Worm (Caenorhabditis elegans) whole organism, young adult: ENCODE results near the gene cone-1.

Experiments used
- B0019.2 ChIP-seq: fragments of 200-800 bp; sonication (Bioruptor generic); conservative IDR thresholded peaks from 2 replicates; pipeline ENCODE4 v1.3.6; 2022; ENCODE audit warnings: missing genetic modification reagents, missing genetic modification characterization, missing compliant biosample characterization
- D2030.7 ChIP-seq: fragments of 200-800 bp; sonication (Bioruptor generic); IDR thresholded peaks from 2 replicates; pipeline ENCODE4 v1.3.6; 2022; ENCODE audit warnings: missing genetic modification reagents, missing genetic modification characterization, missing compliant biosample characterization
- F33H1.4 ChIP-seq: fragments of 200-800 bp; sonication (Bioruptor generic); IDR thresholded peaks from 2 replicates; pipeline ENCODE4 v1.3.6; 2022; ENCODE audit warnings: missing genetic modification reagents, missing genetic modification characterization, missing compliant biosample characterization
- F39B2.1 ChIP-seq: fragments of 200-800 bp; sonication (Bioruptor generic); IDR thresholded peaks from 2 replicates; pipeline ENCODE4 v1.3.6; 2022; ENCODE audit warnings: missing genetic modification reagents, missing genetic modification characterization, missing compliant biosample characterization
- K11D2.4 ChIP-seq: fragments of 200-800 bp; sonication (Bioruptor generic); IDR thresholded peaks from 2 replicates; pipeline ENCODE4 v1.3.6; 2022; ENCODE audit warnings: missing genetic modification reagents, missing genetic modification characterization, missing compliant biosample characterization
- Y53F4B.3 ChIP-seq: fragments of 200-800 bp; sonication (Bioruptor generic); IDR thresholded peaks from 2 replicates; pipeline ENCODE4 v1.3.6; 2022; ENCODE audit warnings: missing genetic modification reagents, missing genetic modification characterization, missing compliant biosample characterization
- Y53G8AR.9 ChIP-seq: fragments of 200-800 bp; sonication (Bioruptor generic); conservative IDR thresholded peaks from 2 replicates; pipeline ENCODE4 v1.3.6; 2022; ENCODE audit warnings: missing genetic modification reagents, missing genetic modification characterization, missing compliant biosample characterization
- Y56A3A.18 ChIP-seq: fragments of 200-800 bp; sonication (Bioruptor generic); IDR thresholded peaks from 2 replicates; pipeline ENCODE4 v1.3.6; 2022; ENCODE audit warnings: missing genetic modification reagents, missing genetic modification characterization, missing compliant biosample characterization
- Y95B8A.8 ChIP-seq: fragments of 200-800 bp; sonication (Bioruptor generic); IDR thresholded peaks from 2 replicates; pipeline ENCODE4 v1.3.6; 2022; ENCODE audit warnings: missing genetic modification reagents, missing genetic modification characterization, missing compliant biosample characterization
- attf-3 ChIP-seq: fragments of 200-800 bp; sonication (Bioruptor generic); conservative IDR thresholded peaks from 2 replicates; pipeline ENCODE4 v1.3.6; 2022; ENCODE audit warnings: missing genetic modification reagents, missing genetic modification characterization, missing compliant biosample characterization
- attf-6 ChIP-seq: fragments of 200-800 bp; sonication (Bioruptor generic); IDR thresholded peaks from 2 replicates; pipeline ENCODE4 v1.3.6; 2022; ENCODE audit warnings: missing genetic modification reagents, missing genetic modification characterization, missing compliant biosample characterization
- bed-1 ChIP-seq: fragments of 200-800 bp; sonication (Bioruptor generic); IDR thresholded peaks from 2 replicates; pipeline ENCODE4 v1.3.6; 2022; ENCODE audit warnings: missing genetic modification reagents, missing genetic modification characterization, missing compliant biosample characterization
- cebp-2 ChIP-seq: fragments of 200-800 bp; sonication (Bioruptor generic); IDR thresholded peaks from 2 replicates; pipeline ENCODE4 v1.3.6; 2022; ENCODE audit warnings: missing genetic modification characterization, missing compliant biosample characterization
- ceh-100 ChIP-seq: fragments of 200-800 bp; sonication (Bioruptor generic); IDR thresholded peaks from 2 replicates; pipeline ENCODE4 v1.3.6; 2022; ENCODE audit warnings: missing genetic modification reagents, missing genetic modification characterization, missing compliant biosample characterization
- ceh-40 ChIP-seq: fragments of 200-800 bp; sonication (Bioruptor generic); IDR thresholded peaks from 2 replicates; pipeline ENCODE4 v1.3.6; 2022; ENCODE audit warnings: missing genetic modification characterization, missing compliant biosample characterization
- ceh-58 ChIP-seq: fragments of 200-800 bp; sonication (Bioruptor generic); IDR thresholded peaks from 2 replicates; pipeline ENCODE4 v1.3.6; 2022; ENCODE audit warnings: missing genetic modification characterization, missing compliant biosample characterization
- ceh-91 ChIP-seq: fragments of 200-800 bp; sonication (Bioruptor generic); IDR thresholded peaks from 2 replicates; pipeline ENCODE4 v1.3.6; 2022; ENCODE audit warnings: missing genetic modification reagents, missing genetic modification characterization, missing compliant biosample characterization
- egl-18 ChIP-seq: fragments of 200-800 bp; sonication (Bioruptor generic); IDR thresholded peaks from 2 replicates; pipeline ENCODE4 v1.3.6; 2022; ENCODE audit warnings: missing genetic modification reagents, missing genetic modification characterization, missing compliant biosample characterization
- egrh-3 ChIP-seq: fragments of 200-800 bp; sonication (Bioruptor generic); IDR thresholded peaks from 2 replicates; pipeline ENCODE4 v1.3.6; 2022; ENCODE audit warnings: missing genetic modification reagents, missing genetic modification characterization, missing compliant biosample characterization
- hmg-1.2 ChIP-seq: fragments of 200-800 bp; sonication (Bioruptor generic); IDR thresholded peaks from 2 replicates; pipeline ENCODE4 v1.3.6; 2022; ENCODE audit warnings: missing genetic modification reagents, missing genetic modification characterization, missing compliant biosample characterization
- hmg-20 ChIP-seq: fragments of 200-800 bp; sonication (Bioruptor generic); IDR thresholded peaks from 2 replicates; pipeline ENCODE4 v1.3.6; 2022; ENCODE audit warnings: missing genetic modification reagents, missing genetic modification characterization, missing compliant biosample characterization
- hsf-1 ChIP-seq: fragments of 200-800 bp; sonication (Bioruptor generic); IDR thresholded peaks from 2 replicates; pipeline ENCODE4 v1.3.6; 2022; ENCODE audit warnings: missing genetic modification reagents, missing genetic modification characterization, missing compliant biosample characterization
- lag-1 ChIP-seq: fragments of 200-800 bp; sonication (Bioruptor generic); IDR thresholded peaks from 2 replicates; pipeline ENCODE4 v1.3.6; 2022; ENCODE audit warnings: missing genetic modification reagents, missing genetic modification characterization, missing compliant biosample characterization
- let-526 ChIP-seq: fragments of 200-800 bp; sonication (Bioruptor generic); IDR thresholded peaks from 2 replicates; pipeline ENCODE4 v1.3.6; 2022; ENCODE audit warnings: missing genetic modification reagents, missing genetic modification characterization, missing compliant biosample characterization
- lin-26 ChIP-seq: fragments of 200-800 bp; sonication (Bioruptor generic); IDR thresholded peaks from 2 replicates; pipeline ENCODE4 v1.3.6; 2022; ENCODE audit warnings: missing genetic modification reagents, missing genetic modification characterization, missing compliant biosample characterization
- madf-3 ChIP-seq: fragments of 200-800 bp; sonication (Bioruptor generic); IDR thresholded peaks from 2 replicates; pipeline ENCODE4 v1.3.6; 2022; ENCODE audit warnings: missing genetic modification reagents, missing genetic modification characterization, missing compliant biosample characterization
- madf-6 ChIP-seq: fragments of 200-800 bp; sonication (Bioruptor generic); IDR thresholded peaks from 2 replicates; pipeline ENCODE4 v1.3.6; 2022; ENCODE audit warnings: missing genetic modification reagents, missing genetic modification characterization, missing compliant biosample characterization
- madf-8 ChIP-seq: fragments of 200-800 bp; sonication (Bioruptor generic); conservative IDR thresholded peaks from 2 replicates; pipeline ENCODE4 v1.3.6; 2022; ENCODE audit warnings: missing genetic modification reagents, missing genetic modification characterization, missing compliant biosample characterization
- nfya-2 ChIP-seq: fragments of 200-800 bp; sonication (Bioruptor generic); IDR thresholded peaks from 2 replicates; pipeline ENCODE4 v1.3.6; 2022; ENCODE audit warnings: missing genetic modification reagents, missing genetic modification characterization, missing compliant biosample characterization
- nhr-120 ChIP-seq: fragments of 200-800 bp; sonication (Bioruptor generic); IDR thresholded peaks from 2 replicates; pipeline ENCODE4 v1.3.6; 2022; ENCODE audit warnings: missing genetic modification characterization, missing compliant biosample characterization
- rcor-1 ChIP-seq: fragments of 200-800 bp; sonication (Bioruptor generic); IDR thresholded peaks from 2 replicates; pipeline ENCODE4 v1.3.6; 2022; ENCODE audit warnings: missing genetic modification reagents, missing genetic modification characterization, missing compliant biosample characterization
- ztf-25 ChIP-seq: fragments of 200-800 bp; sonication (Bioruptor generic); IDR thresholded peaks from 2 replicates; pipeline ENCODE4 v1.3.6; 2022; ENCODE audit warnings: missing genetic modification reagents, missing genetic modification characterization, missing compliant biosample characterization
- ztf-6 ChIP-seq: fragments of 200-800 bp; sonication (Bioruptor generic); IDR thresholded peaks from 2 replicates; pipeline ENCODE4 v1.3.6; 2022; ENCODE audit warnings: missing genetic modification reagents, missing genetic modification characterization, missing compliant biosample characterization

Gene cone-1

DNA sequence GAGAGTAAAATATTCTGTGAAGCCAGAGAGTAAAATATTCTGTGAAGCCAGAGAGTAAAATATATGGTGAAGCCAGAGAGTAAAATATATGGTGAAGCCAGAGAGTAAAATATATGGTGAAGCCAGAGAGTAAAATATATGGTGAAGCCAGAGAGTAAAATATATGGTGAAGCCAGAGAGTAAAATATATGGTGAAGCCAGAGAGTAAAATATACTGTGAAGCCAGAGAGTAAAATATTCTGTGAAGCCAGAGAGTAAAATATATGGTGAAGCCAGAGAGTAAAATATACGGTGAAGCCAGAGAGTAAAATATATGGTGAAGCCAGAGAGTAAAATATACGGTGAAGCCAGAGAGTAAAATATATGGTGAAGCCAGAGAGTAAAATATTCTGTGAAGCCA is 31.1 kb upstream of the cone-1 start:
- TF ChIP-seq D2030.7 (0 out of 2 replicates have a peak, but pooled peaks have one; percentile 25), hmg-1.2 (peak; percentile 32; the same call in 1 of the 2 replicates), cebp-2 (peak; percentile 94; the same call in 1 of the 2 replicates), lag-1 (GFP tag; lab: Robert Waterston, UW) (0 out of 2 replicates have a peak, but pooled peaks have one; percentile 7), K11D2.4 (peak; percentile 39; the same call in 1 of the 2 replicates), Y95B8A.8 (peak; percentile 61; the same call in 1 of the 2 replicates), ceh-91 (GFP tag; lab: Robert Waterston, UW) (peak; percentile 65; the same call in 1 of the 2 replicates), nfya-2 (GFP tag; lab: Robert Waterston, UW) (peak; percentile 90), rcor-1 (GFP tag; lab: Robert Waterston, UW) (peak; percentile 51), madf-3 (GFP tag; lab: Robert Waterston, UW) (peak; percentile 96), ztf-25 (GFP tag; lab: Robert Waterston, UW) (peak; percentile 79; the same call in 1 of the 2 replicates), let-526 (GFP tag; lab: Robert Waterston, UW) (peak; percentile 93), ceh-58 (peak; percentile 99), madf-8 (GFP tag; lab: Robert Waterston, UW) (peak; percentile 52; the same call in 1 of the 2 replicates), attf-6 (GFP tag; lab: Robert Waterston, UW) (peak; percentile 77), ceh-40 (GFP tag; lab: Robert Waterston, UW) (peak; percentile 87), F39B2.1 (GFP tag; lab: Robert Waterston, UW) (peak; percentile 86), egl-18 (peak; percentile 71; the same call in 1 of the 2 replicates), lin-26 (peak; percentile 77), madf-6 (GFP tag; lab: Robert Waterston, UW) (peak; percentile 46; the same call in 1 of the 2 replicates), bed-1 (peak; percentile 96), Y53F4B.3 (GFP tag; lab: Robert Waterston, UW) (peak; percentile 99), hsf-1 (GFP tag; lab: Robert Waterston, UW) (peak; percentile 80), B0019.2 (GFP tag; lab: Robert Waterston, UW) (0 out of 2 replicates have a peak, but pooled peaks have one; percentile 37), ztf-6 (peak; percentile 85; the same call in 1 of the 2 replicates), Y53G8AR.9 (peak; percentile 87), hmg-20 (GFP tag; lab: Robert Waterston, UW) (peak; percentile 79), ceh-100 (peak; percentile 45; the same call in 1 of the 2 replicates), Y56A3A.18 (GFP tag; lab: Robert Waterston, UW) (peak; percentile 76; the same call in 1 of the 2 replicates), nhr-120 (GFP tag; lab: Robert Waterston, UW) (0 out of 2 replicates have a peak, but pooled peaks have one; percentile 70), attf-3 (GFP tag; lab: Robert Waterston, UW) (peak; percentile 67; the same call in 1 of the 2 replicates), egrh-3 (peak; percentile 100), F33H1.4 (GFP tag; lab: Robert Waterston, UW) (peak; percentile 16; the same call in 1 of the 2 replicates)

DNA sequence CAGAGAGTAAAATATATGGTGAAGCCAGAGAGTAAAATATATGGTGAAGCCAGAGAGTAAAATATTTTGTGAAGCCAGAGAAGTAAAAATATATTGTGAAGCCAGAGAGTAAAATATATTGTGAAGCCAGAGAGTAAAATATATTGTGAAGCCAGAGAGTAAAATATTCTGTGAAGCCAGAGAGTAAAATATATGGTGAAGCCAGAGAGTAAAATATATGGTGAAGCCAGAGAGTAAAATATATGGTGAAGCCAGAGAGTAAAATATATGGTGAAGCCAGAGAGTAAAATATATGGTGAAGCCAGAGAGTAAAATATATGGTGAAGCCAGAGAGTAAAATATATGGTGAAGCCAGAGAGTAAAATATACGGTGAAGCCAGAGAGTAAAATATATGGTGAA is 30.3 kb upstream of the cone-1 start:
- TF ChIP-seq egrh-3 (peak; percentile 91), Y53F4B.3 (GFP tag; lab: Robert Waterston, UW) (peak; percentile 75; the same call in 1 of the 2 replicates)
- TF ChIP-seq, all 124 proteins: peak for 2; not testable (repeated sequence) for 122

DNA sequence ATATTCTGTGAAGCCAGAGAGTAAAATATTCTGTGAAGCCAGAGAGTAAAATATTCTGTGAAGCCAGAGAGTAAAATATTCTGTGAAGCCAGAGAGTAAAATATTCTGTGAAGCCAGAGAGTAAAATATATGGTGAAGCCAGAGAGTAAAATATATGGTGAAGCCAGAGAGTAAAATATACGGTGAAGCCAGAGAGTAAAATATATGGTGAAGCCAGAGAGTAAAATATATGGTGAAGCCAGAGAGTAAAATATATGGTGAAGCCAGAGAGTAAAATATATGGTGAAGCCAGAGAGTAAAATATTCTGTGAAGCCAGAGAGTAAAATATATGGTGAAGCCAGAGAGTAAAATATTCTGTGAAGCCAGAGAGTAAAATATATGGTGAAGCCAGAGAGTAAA is 29.8 kb upstream of the cone-1 start:
- TF ChIP-seq egrh-3 = peak; percentile 99
- peak; percentile 85; the same call in 1 of the 2 replicates for TF ChIP-seq Y53F4B.3 (GFP tag; lab: Robert Waterston, UW)
